Worm (Caenorhabditis elegans): ENCODE measurements around the gene ttr-27.

DNA sequence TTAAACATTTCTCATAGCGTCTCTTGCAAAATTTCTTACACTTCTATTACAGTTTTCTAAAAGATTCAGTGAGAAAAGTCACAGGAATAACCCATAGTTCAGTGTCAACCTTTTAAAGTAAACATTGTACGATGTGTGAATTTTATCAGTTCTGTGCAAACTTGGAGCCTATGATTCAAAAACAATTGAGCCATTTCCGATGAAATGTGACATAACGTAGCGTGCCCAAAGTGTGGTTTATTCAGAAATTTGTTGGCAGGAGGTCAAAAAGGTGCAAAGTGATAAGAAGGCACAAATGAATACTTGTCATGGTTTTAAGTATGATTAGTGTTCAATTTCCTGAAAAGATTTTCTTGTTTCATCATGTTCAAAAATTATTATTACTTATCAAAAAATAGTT lies 26.3 kb downstream of the ttr-27 start:
- TF ChIP-seq snpc-4 (tag; optimal IDR thresholded peaks at IDR 0.05) (no peak), nhr-76 (tag; optimal IDR thresholded peaks at IDR 0.05) (no peak), mdl-1 (tag; optimal IDR thresholded peaks at IDR 0.05) (no peak), zag-1 (tag; optimal IDR thresholded peaks at IDR 0.05) (no peak), ama-1 (optimal IDR thresholded peaks at IDR 0.05) (no peak), tbx-2 (tag; optimal IDR thresholded peaks at IDR 0.05) (no peak), unc-39 (tag; optimal IDR thresholded peaks at IDR 0.05) (no peak), egl-27 (tag; optimal IDR thresholded peaks at IDR 0.05) (no peak), nhr-28 (tag; optimal IDR thresholded peaks at IDR 0.05) (no peak), nhr-237 (tag; optimal IDR thresholded peaks at IDR 0.05) (no peak)

All from whole organism, L3 larva.